Worm (Caenorhabditis elegans) whole organism, early embryonic: ENCODE data around the gene Y43F8C.17.

Source experiments
- B0310.2 ChIP-seq: sonication (generic microtip); optimal IDR thresholded peaks from 2 replicates; lab custom pipeline; 2016; ENCODE audit warnings: mild to moderate bottlenecking, missing genetic modification characterization, missing compliant biosample characterization
- F13C5.2 ChIP-seq: sonication (generic microtip); optimal IDR thresholded peaks from 2 replicates; lab custom pipeline; 2017; ENCODE audit warnings: mild to moderate bottlenecking, missing genetic modification characterization, inconsistent platforms, missing compliant biosample characterization
- aly-1 ChIP-seq: sonication (generic microtip); optimal IDR thresholded peaks from 2 replicates; lab custom pipeline; 2016; ENCODE audit warnings: missing genetic modification characterization, missing compliant biosample characterization
- ama-1 ChIP-seq: fragments of 150-350 bp; optimal IDR thresholded peaks from 2 replicates; lab custom pipeline; 2014
- ceh-13 ChIP-seq: fragments of 200-800 bp; sonication (Bioruptor generic); optimal IDR thresholded peaks from 2 replicates; lab custom pipeline; 2018; ENCODE audit warnings: mild to moderate bottlenecking, missing genetic modification characterization, missing compliant biosample characterization
- ceh-36 ChIP-seq: sonication (generic microtip); optimal IDR thresholded peaks from 2 replicates; lab custom pipeline; 2016; ENCODE audit warnings: missing genetic modification characterization, inconsistent platforms, missing compliant biosample characterization
- ets-7 ChIP-seq: sonication (generic microtip); optimal IDR thresholded peaks from 2 replicates; lab custom pipeline; 2016; ENCODE audit warnings: missing genotype, missing genetic modification characterization, missing compliant biosample characterization
- flt-1 ChIP-seq: fragments of 200-800 bp; sonication (Bioruptor generic); IDR thresholded peaks from 2 replicates; pipeline ENCODE4 v1.3.6; 2022; ENCODE audit warnings: missing genetic modification characterization, missing compliant biosample characterization
- hmbx-1 ChIP-seq: sonication (generic microtip); optimal IDR thresholded peaks from 2 replicates; lab custom pipeline; 2016; ENCODE audit warnings: mild to moderate bottlenecking, missing genetic modification characterization, missing compliant biosample characterization
- hmg-4 ChIP-seq: fragments of 200-800 bp; sonication (Bioruptor generic); optimal IDR thresholded peaks from 2 replicates; lab custom pipeline; 2018; ENCODE audit warnings: mild to moderate bottlenecking, missing genetic modification characterization, missing compliant biosample characterization
- hnd-1 ChIP-seq: sonication (generic microtip); optimal IDR thresholded peaks from 2 replicates; lab custom pipeline; 2016; ENCODE audit warnings: missing genetic modification characterization, missing compliant biosample characterization
- pes-1 ChIP-seq: fragments of 200-800 bp; sonication (Bioruptor generic); IDR thresholded peaks from 2 replicates; pipeline ENCODE4 v1.3.6; 2022; ENCODE audit warnings: missing genetic modification reagents, missing genetic modification characterization, missing compliant biosample characterization
- scrt-1 ChIP-seq: fragments of 200-800 bp; sonication (Bioruptor generic); IDR thresholded peaks from 2 replicates; pipeline ENCODE4 v1.3.6; 2022; ENCODE audit warnings: missing genetic modification characterization, missing compliant biosample characterization
- sea-1 ChIP-seq: fragments of 200-800 bp; sonication (Bioruptor generic); conservative IDR thresholded peaks from 2 replicates; pipeline ENCODE4 v1.3.6; 2022; ENCODE audit warnings: missing genetic modification characterization, missing compliant biosample characterization
- tbx-11 ChIP-seq: fragments of 200-800 bp; sonication (Bioruptor generic); IDR thresholded peaks from 2 replicates; pipeline ENCODE4 v1.3.6; 2022; ENCODE audit warnings: missing genetic modification characterization, missing compliant biosample characterization
- tbx-37 ChIP-seq: fragments of 200-800 bp; sonication (Bioruptor generic); conservative IDR thresholded peaks from 2 replicates; pipeline ENCODE4 v1.3.6; 2022; ENCODE audit warnings: missing genetic modification reagents, missing genetic modification characterization, missing compliant biosample characterization
- tra-4 ChIP-seq: sonication (generic microtip); optimal IDR thresholded peaks from 2 replicates; lab custom pipeline; 2017; ENCODE audit warnings: missing genetic modification characterization, missing compliant biosample characterization

Y43F8C.17 gene

ce11 chrV:19754331-19754730 is 38.4 kb downstream of the Y43F8C.17 start:
- TF ChIP-seq aly-1 (tag; lab: Kevin White, UChicago) (no peak), ceh-36 (tag; lab: Kevin White, UChicago) (no peak), tbx-11 (no peak), ama-1 (no peak), scrt-1 (GFP tag; lab: Robert Waterston, UW) (no peak), sea-1 (no peak), ets-7 (tag; lab: Kevin White, UChicago) (no peak), hnd-1 (tag; lab: Kevin White, UChicago) (no peak), F13C5.2 (tag; lab: Kevin White, UChicago) (no peak), hmbx-1 (no peak), ceh-13 (GFP tag; lab: Kevin White, UChicago) (no peak), B0310.2 (no peak), tbx-37 (GFP tag; lab: Robert Waterston, UW) (no peak), pes-1 (GFP tag; lab: Robert Waterston, UW) (no peak)

ce11 chrV:19755260-19755659 is 39.3 kb downstream of the Y43F8C.17 start, which contains the start of gene clec-50:
TSS of gene clec-50 (minus strand) at chrV:19755368.
- TF ChIP-seq tbx-37 (GFP tag; lab: Robert Waterston, UW) (no peak), hnd-1 (tag; lab: Kevin White, UChicago) (no peak), ceh-36 (tag; lab: Kevin White, UChicago) (no peak), ets-7 (tag; lab: Kevin White, UChicago) (no peak), tbx-11 (no peak), F13C5.2 (tag; lab: Kevin White, UChicago) (no peak), B0310.2 (no peak), pes-1 (GFP tag; lab: Robert Waterston, UW) (no peak), scrt-1 (GFP tag; lab: Robert Waterston, UW) (no peak), ceh-13 (GFP tag; lab: Kevin White, UChicago) (no peak), tra-4 (tag; lab: Kevin White, UChicago) (no peak), hmbx-1 (no peak), ama-1 (no peak), sea-1 (no peak), flt-1 (GFP tag; lab: Robert Waterston, UW) (no peak), hmg-4 (GFP tag; lab: Kevin White, UChicago) (no peak), aly-1 (tag; lab: Kevin White, UChicago) (no peak)

- TF ChIP-seq aly-1 (tag; lab: Kevin White, UChicago) (no peak), sea-1 (no peak), ceh-13 (GFP tag; lab: Kevin White, UChicago) (no peak), ets-7 (tag; lab: Kevin White, UChicago) (no peak), flt-1 (GFP tag; lab: Robert Waterston, UW) (no peak), ceh-36 (tag; lab: Kevin White, UChicago) (no peak), hnd-1 (tag; lab: Kevin White, UChicago) (no peak), hmg-4 (GFP tag; lab: Kevin White, UChicago) (no peak), ama-1 (no peak), F13C5.2 (tag; lab: Kevin White, UChicago) (no peak), B0310.2 (no peak), tbx-37 (GFP tag; lab: Robert Waterston, UW) (no peak), tbx-11 (no peak)
Observed at ce11 chrV:19756253-19756652, 40.3 kb downstream of the Y43F8C.17 start, which contains the start of gene W04E12.9. TSS of gene W04E12.9 (plus strand) at chrV:19756553.

- TF ChIP-seq aly-1 (tag; lab: Kevin White, UChicago) (no peak), scrt-1 (GFP tag; lab: Robert Waterston, UW) (no peak), hmbx-1 (no peak)
Observed at ce11 chrV:19759282-19759681, 43.3 kb downstream of the Y43F8C.17 start.

DNA sequence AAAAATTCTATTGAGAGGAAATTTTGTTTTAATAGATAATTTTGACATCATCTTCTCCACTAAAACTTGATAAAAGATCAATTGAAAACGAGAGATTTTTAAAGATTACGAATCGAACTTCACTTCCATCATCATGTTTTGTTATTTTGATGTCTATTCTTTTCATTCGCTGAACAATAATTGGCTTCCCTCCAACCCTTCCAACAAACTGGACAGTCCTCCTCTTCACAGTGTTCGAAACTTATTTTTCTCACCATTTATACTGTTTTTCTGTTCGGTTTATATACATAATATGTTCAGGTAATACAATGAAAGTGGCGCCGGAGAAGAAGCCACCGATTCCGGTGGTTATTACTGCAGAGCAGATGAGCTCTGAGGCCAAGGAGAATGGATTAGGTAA is 44.8 kb downstream of the Y43F8C.17 start, which contains the start of gene M162.5:
TSS of gene M162.5 (plus strand) at position 301 of the 400 bp plus-strand sequence.
- TF ChIP-seq flt-1 (GFP tag; lab: Robert Waterston, UW) = no peak
- TF ChIP-seq ceh-36 (tag; lab: Kevin White, UChicago) = no peak
- no peak for TF ChIP-seq F13C5.2 (tag; lab: Kevin White, UChicago)
- no peak for TF ChIP-seq hmbx-1
- no peak for TF ChIP-seq ama-1
- no peak for TF ChIP-seq ceh-13 (GFP tag; lab: Kevin White, UChicago)
- TF ChIP-seq tbx-37 (GFP tag; lab: Robert Waterston, UW) = no peak
- no peak for TF ChIP-seq hmg-4 (GFP tag; lab: Kevin White, UChicago)
- TF ChIP-seq tbx-11 = no peak
- no peak for TF ChIP-seq ets-7 (tag; lab: Kevin White, UChicago)
- TF ChIP-seq pes-1 (GFP tag; lab: Robert Waterston, UW) = no peak
- no peak for TF ChIP-seq tra-4 (tag; lab: Kevin White, UChicago)
- no peak for TF ChIP-seq scrt-1 (GFP tag; lab: Robert Waterston, UW)
- no peak for TF ChIP-seq aly-1 (tag; lab: Kevin White, UChicago)
- no peak for TF ChIP-seq B0310.2
- no peak for TF ChIP-seq hnd-1 (tag; lab: Kevin White, UChicago)
- TF ChIP-seq sea-1 = no peak
